Worm (Caenorhabditis elegans) whole organism, L3 larva: Measurements from ENCODE around the gene F56D6.9.

ENCODE experiments used
- R02D3.7 ChIP-seq: fragments of 150-350 bp; optimal IDR thresholded peaks from 2 replicates; lab custom pipeline; 2014; ENCODE audit warnings: missing biosample characterization, missing genetic modification characterization
- ZK546.5 ChIP-seq: sonication (generic microtip); optimal IDR thresholded peaks from 2 replicates; lab custom pipeline; 2017; ENCODE audit warnings: missing biosample characterization, missing genetic modification characterization
- aly-2 ChIP-seq: fragments of 150-350 bp; optimal IDR thresholded peaks from 2 replicates; lab custom pipeline; 2014; ENCODE audit warnings: missing biosample characterization, missing genetic modification characterization
- ama-1 ChIP-seq: fragments of 150-350 bp; optimal IDR thresholded peaks from 2 replicates; lab custom pipeline; 2018
- ceh-16 ChIP-seq: sonication (generic microtip); optimal IDR thresholded peaks from 2 replicates; lab custom pipeline; 2017; ENCODE audit warnings: missing biosample characterization, missing genetic modification characterization
- ceh-28 ChIP-seq: fragments of 150-350 bp; optimal IDR thresholded peaks from 2 replicates; lab custom pipeline; 2014; ENCODE audit warnings: missing biosample characterization, missing genetic modification reagents, missing genetic modification characterization
- ceh-82 ChIP-seq: fragments of 150-350 bp; optimal IDR thresholded peaks from 2 replicates; lab custom pipeline; 2014; ENCODE audit warnings: missing biosample characterization, missing genetic modification characterization
- ceh-9 ChIP-seq: sonication (generic microtip); optimal IDR thresholded peaks from 2 replicates; lab custom pipeline; 2018; ENCODE audit warnings: missing biosample characterization, missing genetic modification characterization
- daf-12 ChIP-seq: fragments of 150-350 bp; optimal IDR thresholded peaks from 2 replicates; lab custom pipeline; 2014; ENCODE audit warnings: missing biosample characterization, missing genetic modification reagents, missing genetic modification characterization
- egl-27 ChIP-seq: sonication (generic microtip); optimal IDR thresholded peaks from 4 replicates; lab custom pipeline; 2017; ENCODE audit warnings: missing biosample characterization, missing genetic modification reagents, missing genetic modification characterization
- egl-5 ChIP-seq: fragments of 150-350 bp; optimal IDR thresholded peaks from 2 replicates; lab custom pipeline; 2017; ENCODE audit warnings: missing biosample characterization, missing genetic modification reagents, missing genetic modification characterization, inconsistent platforms
- elt-1 ChIP-seq: fragments of 150-350 bp; optimal IDR thresholded peaks from 2 replicates; lab custom pipeline; 2014; ENCODE audit warnings: missing biosample characterization, missing genetic modification characterization
- elt-2 ChIP-seq: sonication (generic microtip); optimal IDR thresholded peaks from 2 replicates; lab custom pipeline; 2016; ENCODE audit warnings: missing genetic modification reagents, mild to moderate bottlenecking, missing genetic modification characterization, missing compliant biosample characterization
- elt-3 ChIP-seq, 3 experiments: fragments of 150-350 bp in 1 of 3; sonication (generic microtip) in 2 of 3; optimal IDR thresholded peaks; 2 replicates in 2 of 3; 4 replicates in 1 of 3; lab custom pipeline; 2014 to 2017; ENCODE audit warnings: missing biosample characterization in 3 of 3, missing genetic modification characterization in 3 of 3
- eor-1 ChIP-seq, 2 experiments: fragments of 150-350 bp; optimal IDR thresholded peaks; 2 replicates each; lab custom pipeline; 2014 to 2018; ENCODE audit warnings: missing biosample characterization in 2 of 2, missing genetic modification characterization in 2 of 2
- fkh-10 ChIP-seq: sonication (generic microtip); optimal IDR thresholded peaks from 2 replicates; lab custom pipeline; 2017; ENCODE audit warnings: missing biosample characterization, missing genetic modification reagents, missing genetic modification characterization
- fkh-2 ChIP-seq: fragments of 150-350 bp; optimal IDR thresholded peaks from 2 replicates; lab custom pipeline; 2014; ENCODE audit warnings: missing biosample characterization, missing genetic modification reagents, missing genetic modification characterization
- fos-1 ChIP-seq: fragments of 150-350 bp; optimal IDR thresholded peaks from 2 replicates; lab custom pipeline; 2014; ENCODE audit warnings: missing biosample characterization, missing genetic modification characterization
- hmg-11 ChIP-seq: sonication (generic microtip); optimal IDR thresholded peaks from 2 replicates; lab custom pipeline; 2016; ENCODE audit warnings: missing genetic modification characterization, missing compliant biosample characterization
- jun-1 ChIP-seq: fragments of 150-350 bp; optimal IDR thresholded peaks from 2 replicates; lab custom pipeline; 2014; ENCODE audit warnings: missing biosample characterization, missing genetic modification reagents, missing genetic modification characterization
- lin-15B ChIP-seq: fragments of 150-350 bp; optimal IDR thresholded peaks from 2 replicates; lab custom pipeline; 2014; ENCODE audit warnings: missing biosample characterization, missing genetic modification characterization
- lin-39 ChIP-seq: fragments of 150-350 bp; optimal IDR thresholded peaks from 2 replicates; lab custom pipeline; 2018; ENCODE audit warnings: missing biosample characterization, missing genetic modification reagents, missing genetic modification characterization
- lsy-12 ChIP-seq: sonication (generic microtip); optimal IDR thresholded peaks from 2 replicates; lab custom pipeline; 2016; ENCODE audit warnings: mild to moderate bottlenecking, missing genetic modification characterization, missing compliant biosample characterization
- mdl-1 ChIP-seq: fragments of 150-350 bp; optimal IDR thresholded peaks from 2 replicates; lab custom pipeline; 2014; ENCODE audit warnings: missing biosample characterization, missing genetic modification characterization
- mml-1 ChIP-seq: fragments of 150-350 bp; sonication (generic microtip); optimal IDR thresholded peaks from 3 replicates; lab custom pipeline; 2014; ENCODE audit warnings: missing biosample characterization, missing genetic modification characterization
- nfya-1 ChIP-seq: sonication (generic microtip); optimal IDR thresholded peaks from 2 replicates; lab custom pipeline; 2017; ENCODE audit warnings: missing genetic modification characterization, mild to moderate bottlenecking, missing compliant biosample characterization, antibody characterized with exemption, moderate library complexity; ENCODE audit not compliant: insufficient read depth
- nhr-11 ChIP-seq: fragments of 150-350 bp; optimal IDR thresholded peaks from 2 replicates; lab custom pipeline; 2014; ENCODE audit warnings: missing biosample characterization, missing genetic modification characterization
- nhr-12 ChIP-seq: fragments of 150-350 bp; optimal IDR thresholded peaks from 2 replicates; lab custom pipeline; 2014; ENCODE audit warnings: missing biosample characterization, missing genetic modification characterization
- nhr-23 ChIP-seq: fragments of 150-350 bp; optimal IDR thresholded peaks from 2 replicates; lab custom pipeline; 2014; ENCODE audit warnings: missing biosample characterization, missing genetic modification reagents, missing genetic modification characterization
- nhr-237 ChIP-seq: fragments of 150-350 bp; optimal IDR thresholded peaks from 2 replicates; lab custom pipeline; 2014; ENCODE audit warnings: missing biosample characterization, missing genetic modification characterization
- nhr-25 ChIP-seq: sonication (generic microtip); optimal IDR thresholded peaks from 2 replicates; lab custom pipeline; 2017; ENCODE audit warnings: missing biosample characterization, missing genetic modification characterization
- nhr-28 ChIP-seq: fragments of 150-350 bp; optimal IDR thresholded peaks from 2 replicates; lab custom pipeline; 2014; ENCODE audit warnings: missing biosample characterization, missing genetic modification characterization
- nhr-43 ChIP-seq: sonication (generic microtip); optimal IDR thresholded peaks from 2 replicates; lab custom pipeline; 2016; ENCODE audit warnings: mild to moderate bottlenecking, missing genetic modification characterization, missing compliant biosample characterization; ENCODE audit not compliant: poor library complexity, severe bottlenecking
- nhr-67 ChIP-seq: fragments of 150-350 bp; optimal IDR thresholded peaks from 2 replicates; lab custom pipeline; 2014; ENCODE audit warnings: missing biosample characterization, missing genetic modification characterization
- nhr-76 ChIP-seq: fragments of 150-350 bp; sonication (generic microtip); optimal IDR thresholded peaks from 5 replicates; lab custom pipeline; 2014; ENCODE audit warnings: missing biosample characterization, missing genetic modification characterization
- nhr-77 ChIP-seq: fragments of 150-350 bp; optimal IDR thresholded peaks from 2 replicates; lab custom pipeline; 2014; ENCODE audit warnings: missing biosample characterization, missing genetic modification characterization
- pha-4 ChIP-seq: fragments of 150-350 bp; optimal IDR thresholded peaks from 2 replicates; lab custom pipeline; 2014; ENCODE audit warnings: missing biosample characterization, missing genetic modification reagents, missing genetic modification characterization
- pqm-1 ChIP-seq: fragments of 150-350 bp; optimal IDR thresholded peaks from 2 replicates; lab custom pipeline; 2017; ENCODE audit warnings: missing biosample characterization, missing genetic modification characterization, inconsistent platforms
- sea-2 ChIP-seq: fragments of 150-350 bp; sonication (generic microtip); optimal IDR thresholded peaks from 4 replicates; lab custom pipeline; 2014; ENCODE audit warnings: missing biosample characterization, missing genetic modification reagents, missing genetic modification characterization
- skn-1 ChIP-seq: fragments of 150-350 bp; optimal IDR thresholded peaks from 2 replicates; lab custom pipeline; 2014; ENCODE audit warnings: missing biosample characterization, missing genetic modification characterization
- snpc-4 ChIP-seq: fragments of 150-350 bp; optimal IDR thresholded peaks from 2 replicates; lab custom pipeline; 2014; ENCODE audit warnings: missing biosample characterization, missing genetic modification characterization
- tbx-2 ChIP-seq: sonication (generic microtip); optimal IDR thresholded peaks from 2 replicates; lab custom pipeline; 2016; ENCODE audit warnings: mild to moderate bottlenecking, missing genetic modification characterization, missing compliant biosample characterization
- unc-39 ChIP-seq: sonication (generic microtip); optimal IDR thresholded peaks from 4 replicates; lab custom pipeline; 2017; ENCODE audit warnings: missing biosample characterization, missing genetic modification characterization
- unc-62 ChIP-seq: fragments of 150-350 bp; sonication (generic microtip); optimal IDR thresholded peaks from 4 replicates; lab custom pipeline; 2014; ENCODE audit warnings: missing biosample characterization, missing genetic modification reagents, missing genetic modification characterization
- zag-1 ChIP-seq: fragments of 150-350 bp; optimal IDR thresholded peaks from 2 replicates; lab custom pipeline; 2014; ENCODE audit warnings: missing biosample characterization, missing genetic modification characterization
- ztf-11 ChIP-seq: fragments of 150-350 bp; optimal IDR thresholded peaks from 2 replicates; lab custom pipeline; 2014; ENCODE audit warnings: missing biosample characterization, missing genetic modification characterization
- ztf-4 ChIP-seq: fragments of 150-350 bp; optimal IDR thresholded peaks from 2 replicates; lab custom pipeline; 2014; ENCODE audit warnings: missing biosample characterization, missing genetic modification characterization

F56D6.9 gene

ce11 chrIV:3875260-3875659 lies 16.9 kb upstream of the F56D6.9 start:
- no peak for TF ChIP-seq skn-1
- no peak for TF ChIP-seq hmg-11
- no peak for TF ChIP-seq nhr-77
- TF ChIP-seq nhr-28 (tag; lab: Kevin White, UChicago): no peak
- TF ChIP-seq nhr-43 (tag; lab: Kevin White, UChicago): no peak
- no peak for TF ChIP-seq nhr-25 (tag; lab: Kevin White, UChicago)
- no peak for TF ChIP-seq nhr-237
- TF ChIP-seq daf-12 (tag; lab: Kevin White, UChicago): no peak
- no peak for TF ChIP-seq R02D3.7 (tag; lab: Kevin White, UChicago)
- no peak for TF ChIP-seq ceh-82
- no peak for TF ChIP-seq nhr-11 (tag; lab: Kevin White, UChicago)
- no peak for TF ChIP-seq ztf-4 (tag; lab: Kevin White, UChicago)
- no peak for TF ChIP-seq tbx-2 (tag; lab: Kevin White, UChicago)
- TF ChIP-seq mml-1: no peak
- TF ChIP-seq aly-2 (tag; lab: Kevin White, UChicago): no peak
- TF ChIP-seq unc-39: no peak
- TF ChIP-seq nfya-1 (tag; lab: Kevin White, UChicago): peak; percentile 12
- TF ChIP-seq egl-27 (tag; lab: Kevin White, UChicago): peak; percentile 63
- TF ChIP-seq ztf-11 (tag; lab: Kevin White, UChicago): no peak
- no peak for TF ChIP-seq fkh-2 (tag; lab: Kevin White, UChicago)
- TF ChIP-seq ceh-9: no peak
- TF ChIP-seq mdl-1 (tag; lab: Kevin White, UChicago): no peak
- no peak for TF ChIP-seq zag-1 (tag; lab: Kevin White, UChicago)
- peak; percentile 80 for TF ChIP-seq pha-4 (tag; lab: Kevin White, UChicago)
- TF ChIP-seq elt-3 (tag; optimal IDR thresholded peaks at IDR 0.05; lab: Kevin White, UChicago): no peak
- TF ChIP-seq egl-5: peak; percentile 100
- peak; percentile 22 for TF ChIP-seq snpc-4 (tag; lab: Kevin White, UChicago)
- TF ChIP-seq nhr-67: no peak
- peak; percentile 85 for TF ChIP-seq jun-1 (tag; lab: Kevin White, UChicago)
- peak; percentile 66 for TF ChIP-seq fos-1
- no peak for TF ChIP-seq ceh-16
- TF ChIP-seq nhr-23 (tag; lab: Kevin White, UChicago): peak; percentile 31
- TF ChIP-seq lin-15B: peak; percentile 30
- peak; percentile 31 for TF ChIP-seq pqm-1 (tag; lab: Kevin White, UChicago)
- TF ChIP-seq ZK546.5 (tag; lab: Kevin White, UChicago): no peak
- no peak for TF ChIP-seq eor-1 (tag; optimal IDR thresholded peaks at IDR 0.05; lab: Kevin White, UChicago)
- TF ChIP-seq nhr-12 (tag; lab: Kevin White, UChicago): no peak
- TF ChIP-seq lsy-12 (tag; lab: Kevin White, UChicago): no peak
- TF ChIP-seq nhr-76 (tag; lab: Kevin White, UChicago): no peak
- TF ChIP-seq elt-2: peak; percentile 19
- no peak for TF ChIP-seq sea-2 (GFP tag; lab: Kevin White, UChicago)
- TF ChIP-seq ceh-28 (tag; lab: Kevin White, UChicago): no peak
- no peak for TF ChIP-seq unc-62 (GFP tag; lab: Kevin White, UChicago)
- TF ChIP-seq ama-1 (lab: Kevin White, UChicago): no peak
- TF ChIP-seq lin-39 (tag; lab: Kevin White, UChicago): peak; percentile 66
- no peak for TF ChIP-seq elt-1 (tag; lab: Kevin White, UChicago)
- TF ChIP-seq fkh-10 (GFP tag; lab: Kevin White, UChicago): no peak

- TF ChIP-seq elt-1 (tag; lab: Kevin White, UChicago) (no peak), nhr-237 (no peak), fkh-10 (GFP tag; lab: Kevin White, UChicago) (no peak), mml-1 (no peak), elt-3 (tag; optimal IDR thresholded peaks at IDR 0.05; lab: Kevin White, UChicago) (no peak), elt-2 (no peak), ceh-82 (no peak), lin-39 (tag; lab: Kevin White, UChicago) (no peak), fos-1 (no peak), nhr-28 (tag; lab: Kevin White, UChicago) (no peak), unc-62 (GFP tag; lab: Kevin White, UChicago) (no peak), ztf-11 (tag; lab: Kevin White, UChicago) (no peak), nhr-77 (no peak), R02D3.7 (tag; lab: Kevin White, UChicago) (no peak), nhr-25 (tag; lab: Kevin White, UChicago) (no peak), nhr-23 (tag; lab: Kevin White, UChicago) (no peak), lin-15B (no peak), ceh-9 (no peak)
Observed at ce11 chrIV:3876955-3877354, 15.2 kb upstream of the F56D6.9 start.
